Fruit fly (Drosophila melanogaster): ENCODE results near the gene Tango4.
A peak's percentile ranks its signal among the peaks of the same experiment; 100 is the strongest.

The Tango4 gene

dm6 chrX:12014800-12015389 lies 6.0 kb upstream of the Tango4 start (continued):
- TF ChIP-seq Spps (tag; optimal IDR thresholded peaks at IDR 0.05): peak; percentile 18
- no peak for TF ChIP-seq CG30431 (GFP tag; optimal IDR thresholded peaks at IDR 0.05)
- peak; percentile 28 for TF ChIP-seq CG13424 (tag; optimal IDR thresholded peaks at IDR 0.05)
- TF ChIP-seq CG9437 (GFP tag; optimal IDR thresholded peaks at IDR 0.05): peak; percentile 4
- TF ChIP-seq croc (GFP tag; conservative IDR thresholded peaks at IDR 0.05): no peak
- TF ChIP-seq sr (GFP tag; IDR thresholded peaks at IDR 0.05): no peak; the same call in 2 of the 3 replicates
- no peak for TF ChIP-seq CG17186 (GFP tag; optimal IDR thresholded peaks at IDR 0.05)
- TF ChIP-seq slbo (GFP tag; IDR thresholded peaks at IDR 0.05): peak; percentile 25
- TF ChIP-seq CG32767 (GFP tag; IDR thresholded peaks at IDR 0.05): no peak
- no peak for TF ChIP-seq CG4404 (GFP tag; IDR thresholded peaks at IDR 0.05)
- TF ChIP-seq CG15011 (GFP tag; optimal IDR thresholded peaks at IDR 0.05): no peak
- no peak for TF ChIP-seq kay (GFP tag; optimal IDR thresholded peaks at IDR 0.05)
- peak in 1 of 2 experiments; percentile 32 for TF ChIP-seq chif (GFP tag; optimal IDR thresholded peaks at IDR 0.05)
- TF ChIP-seq toy (GFP tag; IDR thresholded peaks at IDR 0.05): no peak
- no peak for TF ChIP-seq CG18619 (GFP tag; optimal IDR thresholded peaks at IDR 0.05)
- peak; percentile 29 for TF ChIP-seq Blimp-1 (GFP tag; optimal IDR thresholded peaks at IDR 0.05)
- TF ChIP-seq CTCF (GFP tag; optimal IDR thresholded peaks at IDR 0.05): no peak
- no peak for TF ChIP-seq CG10321 (GFP tag; IDR thresholded peaks at IDR 0.05)
- no peak; the same call in 1 of the 2 replicates for TF ChIP-seq CG11696 (GFP tag; IDR thresholded peaks at IDR 0.05)
- TF ChIP-seq Med (GFP tag): peak; percentile 82
- TF ChIP-seq kni (GFP tag; optimal IDR thresholded peaks at IDR 0.05): no peak
- no peak for TF ChIP-seq Taf1 (GFP tag; IDR thresholded peaks at IDR 0.05)
- no peak for TF ChIP-seq vfl (GFP tag; optimal IDR thresholded peaks at IDR 0.05)
- no peak for TF ChIP-seq emc (GFP tag; optimal IDR thresholded peaks at IDR 0.05)
- no peak for TF ChIP-seq CG4328 (GFP tag; optimal IDR thresholded peaks at IDR 0.05)
- no peak for TF ChIP-seq NFAT (GFP tag; IDR thresholded peaks at IDR 0.05)
- TF ChIP-seq Optix (GFP tag; IDR thresholded peaks at IDR 0.05): 0 out of 3 replicates have a peak, but pooled peaks have one; percentile 9
- no peak for TF ChIP-seq Sin3A (optimal IDR thresholded peaks at IDR 0.05)
- no peak for TF ChIP-seq Ets97D (GFP tag; optimal IDR thresholded peaks at IDR 0.05)
- TF ChIP-seq CG1832 (GFP tag; optimal IDR thresholded peaks at IDR 0.05): no peak
- no peak for TF ChIP-seq Dbx (GFP tag; IDR thresholded peaks at IDR 0.05)
- TF ChIP-seq lmd (GFP tag; IDR thresholded peaks at IDR 0.05): 0 out of 2 replicates have a peak, but pooled peaks have one; percentile 8
- TF ChIP-seq Hey (tag; optimal IDR thresholded peaks at IDR 0.05): no peak
- TF ChIP-seq dysf (GFP tag; IDR thresholded peaks at IDR 0.05): peak; percentile 40; the same call in 1 of the 3 replicates
- TF ChIP-seq CG12299 (tag; optimal IDR thresholded peaks at IDR 0.05): no peak
- TF ChIP-seq repo (GFP tag; optimal IDR thresholded peaks at IDR 0.05): no peak
- TF ChIP-seq tgo (GFP tag; IDR thresholded peaks at IDR 0.05): peak; percentile 20; the same call in 1 of the 3 replicates
- TF ChIP-seq CG1233 (GFP tag; optimal IDR thresholded peaks at IDR 0.05): no peak
- no peak for TF ChIP-seq sens-2 (GFP tag; IDR thresholded peaks at IDR 0.05)
- TF ChIP-seq Adf1 (GFP tag; IDR thresholded peaks at IDR 0.05): no peak
- TF ChIP-seq nmo (GFP tag; optimal IDR thresholded peaks at IDR 0.05): peak; percentile 22
- TF ChIP-seq CG8281 (tag; optimal IDR thresholded peaks at IDR 0.05): no peak
- TF ChIP-seq CG8765 (GFP tag; IDR thresholded peaks at IDR 0.05): no peak
- TF ChIP-seq caup (GFP tag; optimal IDR thresholded peaks at IDR 0.05; ENCODE audit: severe bottlenecking): no peak
- no peak for TF ChIP-seq tio (GFP tag; optimal IDR thresholded peaks at IDR 0.05)
- no peak for TF ChIP-seq bowl (GFP tag; IDR thresholded peaks at IDR 0.05)
- no peak for TF ChIP-seq dan (GFP tag; IDR thresholded peaks at IDR 0.05)
- TF ChIP-seq Poxn (GFP tag; IDR thresholded peaks at IDR 0.05): no peak
- TF ChIP-seq Neu2 (GFP tag; optimal IDR thresholded peaks at IDR 0.05; ENCODE audit: borderline replicate concordance): no peak
- TF ChIP-seq CG15269 (tag; optimal IDR thresholded peaks at IDR 0.05): peak; percentile 37
- no peak for TF ChIP-seq hb (GFP tag; IDR thresholded peaks at IDR 0.05; ENCODE audit: partially characterized antibody)
- TF ChIP-seq CG17361 (GFP tag; IDR thresholded peaks at IDR 0.05): peak; percentile 59; the same call in 2 of the 3 replicates
- TF ChIP-seq CG8478 (optimal IDR thresholded peaks at IDR 0.05): no peak

All from whole organism, embryonic.